Fruit fly (Drosophila melanogaster): ENCODE results near the gene Hmgcl.

DNA sequence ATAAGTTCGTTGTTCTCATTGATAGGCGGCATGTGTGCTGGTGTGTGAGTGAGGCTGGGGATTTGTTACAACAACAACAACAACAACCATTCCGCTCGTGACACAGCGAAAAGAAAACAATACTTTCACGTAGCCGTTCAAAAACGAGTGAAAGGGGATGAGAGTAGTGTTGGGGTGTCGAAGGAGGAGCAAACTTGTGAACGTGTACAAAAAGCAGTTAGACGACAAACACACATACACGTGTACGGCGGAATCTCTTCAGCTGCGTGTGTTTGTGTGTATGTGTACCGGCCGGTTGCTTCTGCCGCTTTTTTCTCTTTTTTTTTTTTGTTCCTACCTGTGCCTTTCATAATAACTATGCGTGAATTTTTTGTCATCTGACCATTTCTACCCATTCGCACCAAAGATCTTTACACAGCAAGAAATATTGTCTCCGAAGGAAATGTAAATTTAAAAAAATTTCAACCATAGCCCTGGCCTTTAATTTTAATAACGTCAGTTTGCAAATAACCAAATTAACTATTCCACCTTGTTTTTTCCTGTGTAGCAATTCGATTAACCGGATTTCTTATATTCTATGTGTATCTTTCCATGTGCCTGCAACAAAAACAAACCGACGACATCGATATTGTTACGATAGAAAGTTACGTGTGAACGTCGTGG lies 38.0 kb upstream of the Hmgcl start:
- TF ChIP-seq CG8478 (optimal IDR thresholded peaks at IDR 0.05) (no peak), CTCF (optimal IDR thresholded peaks at IDR 0.05) (no peak)
